Worm (Caenorhabditis elegans) whole organism, late embryonic: Measurements from ENCODE around the gene T02H6.6.
"Not testable (repeated sequence)": the region's sequence is repeated elsewhere in the genome, so short reads cannot be mapped to it uniquely, and the experiment has no call there.

Experiments used
- C38D4.7 ChIP-seq: fragments of 200-800 bp; sonication (Bioruptor generic); optimal IDR thresholded peaks from 2 replicates; lab custom pipeline; 2018; ENCODE audit warnings: mild to moderate bottlenecking, missing genetic modification characterization, moderate library complexity, missing compliant biosample characterization
- K09A11.1 ChIP-seq: sonication (generic microtip); optimal IDR thresholded peaks from 2 replicates; lab custom pipeline; 2017; ENCODE audit warnings: antibody characterized with exemption, mild to moderate bottlenecking, missing genetic modification characterization, missing compliant biosample characterization; ENCODE audit not compliant: insufficient read depth
- ama-1 ChIP-seq: fragments of 150-350 bp; optimal IDR thresholded peaks from 2 replicates; lab custom pipeline; 2014
- ceh-14 ChIP-seq: sonication (generic microtip); optimal IDR thresholded peaks from 2 replicates; lab custom pipeline; 2016; ENCODE audit warnings: missing genotype, missing genetic modification characterization, missing compliant biosample characterization
- ceh-22 ChIP-seq: sonication (generic microtip); optimal IDR thresholded peaks from 2 replicates; lab custom pipeline; 2017; ENCODE audit warnings: missing biosample characterization, missing genetic modification characterization
- ceh-48 ChIP-seq: sonication (generic microtip); optimal IDR thresholded peaks from 2 replicates; lab custom pipeline; 2016; ENCODE audit warnings: missing genetic modification characterization, inconsistent platforms, missing compliant biosample characterization
- ceh-9 ChIP-seq: sonication (generic microtip); optimal IDR thresholded peaks from 2 replicates; lab custom pipeline; 2016; ENCODE audit warnings: mild to moderate bottlenecking, missing genetic modification characterization, inconsistent platforms, missing compliant biosample characterization
- dve-1 ChIP-seq: sonication (generic microtip); optimal IDR thresholded peaks from 2 replicates; lab custom pipeline; 2017; ENCODE audit warnings: antibody characterized with exemption, mild to moderate bottlenecking, missing genetic modification characterization, missing compliant biosample characterization
- elt-2 ChIP-seq: sonication (generic microtip); optimal IDR thresholded peaks from 2 replicates; lab custom pipeline; 2016; ENCODE audit warnings: missing genetic modification reagents, missing genetic modification characterization, missing compliant biosample characterization
- elt-4 ChIP-seq: sonication (generic microtip); optimal IDR thresholded peaks from 2 replicates; lab custom pipeline; 2016; ENCODE audit warnings: missing genetic modification characterization, missing compliant biosample characterization
- fkh-10 ChIP-seq: fragments of 150-350 bp; optimal IDR thresholded peaks from 2 replicates; lab custom pipeline; 2014; ENCODE audit warnings: missing biosample characterization, missing genetic modification reagents, missing genetic modification characterization
- gmeb-2 ChIP-seq: sonication (generic microtip); optimal IDR thresholded peaks from 2 replicates; lab custom pipeline; 2016; ENCODE audit warnings: missing genetic modification characterization, inconsistent platforms, missing compliant biosample characterization
- hlh-13 ChIP-seq: fragments of 200-800 bp; sonication (Bioruptor generic); optimal IDR thresholded peaks from 2 replicates; lab custom pipeline; 2018; ENCODE audit warnings: mild to moderate bottlenecking, missing genetic modification characterization, missing compliant biosample characterization
- hlh-15 ChIP-seq: sonication (generic microtip); optimal IDR thresholded peaks from 2 replicates; lab custom pipeline; 2016; ENCODE audit warnings: missing genetic modification characterization, missing compliant biosample characterization
- hlh-8 ChIP-seq: sonication (generic microtip); optimal IDR thresholded peaks from 2 replicates; lab custom pipeline; 2016; ENCODE audit warnings: missing genotype, missing genetic modification characterization, missing compliant biosample characterization
- mec-3 ChIP-seq: sonication (generic microtip); optimal IDR thresholded peaks from 2 replicates; lab custom pipeline; 2016; ENCODE audit warnings: borderline replicate concordance, missing genetic modification characterization, missing compliant biosample characterization
- nfya-1 ChIP-seq: sonication (generic microtip); optimal IDR thresholded peaks from 2 replicates; lab custom pipeline; 2017; ENCODE audit warnings: missing genetic modification characterization, mild to moderate bottlenecking, missing compliant biosample characterization, antibody characterized with exemption, moderate library complexity
- nhr-232 ChIP-seq: sonication (generic microtip); optimal IDR thresholded peaks from 2 replicates; lab custom pipeline; 2016; ENCODE audit warnings: missing genetic modification characterization, missing compliant biosample characterization
- npax-4 ChIP-seq: sonication (generic microtip); optimal IDR thresholded peaks from 2 replicates; lab custom pipeline; 2016; ENCODE audit warnings: missing genetic modification characterization, missing compliant biosample characterization
- odd-2 ChIP-seq: sonication (generic microtip); optimal IDR thresholded peaks from 2 replicates; lab custom pipeline; 2017; ENCODE audit warnings: antibody characterized with exemption, mild to moderate bottlenecking, missing genetic modification characterization, missing compliant biosample characterization
- pag-3 ChIP-seq: sonication (generic microtip); optimal IDR thresholded peaks from 2 replicates; lab custom pipeline; 2016; ENCODE audit warnings: missing compliant biosample characterization, missing genetic modification characterization, borderline replicate concordance
- pax-1 ChIP-seq: fragments of 150-350 bp; optimal IDR thresholded peaks from 2 replicates; lab custom pipeline; 2014; ENCODE audit warnings: missing biosample characterization, missing genetic modification characterization
- pha-2 ChIP-seq: sonication (generic microtip); optimal IDR thresholded peaks from 2 replicates; lab custom pipeline; 2017; ENCODE audit warnings: mild to moderate bottlenecking, missing genetic modification characterization, missing compliant biosample characterization
- pqm-1 ChIP-seq: sonication (generic microtip); optimal IDR thresholded peaks from 2 replicates; lab custom pipeline; 2016; ENCODE audit warnings: missing genetic modification characterization, missing compliant biosample characterization
- pros-1 ChIP-seq: fragments of 150-350 bp; optimal IDR thresholded peaks from 2 replicates; lab custom pipeline; 2014; ENCODE audit warnings: missing biosample characterization, missing genetic modification reagents, missing genetic modification characterization
- ref-2 ChIP-seq: sonication (generic microtip); optimal IDR thresholded peaks from 2 replicates; lab custom pipeline; 2016; ENCODE audit warnings: missing genetic modification characterization, missing compliant biosample characterization
- sox-2 ChIP-seq: fragments of 200-800 bp; sonication (Bioruptor generic); IDR thresholded peaks from 2 replicates; pipeline ENCODE4 v1.3.6; 2022; ENCODE audit warnings: missing genetic modification reagents, missing genetic modification characterization, missing compliant biosample characterization
- syd-9 ChIP-seq: sonication (generic microtip); optimal IDR thresholded peaks from 2 replicates; lab custom pipeline; 2016; ENCODE audit warnings: mild to moderate bottlenecking, missing genetic modification characterization, moderate library complexity, missing compliant biosample characterization
- tbx-2 ChIP-seq: sonication (generic microtip); optimal IDR thresholded peaks from 2 replicates; lab custom pipeline; 2016; ENCODE audit warnings: missing genetic modification characterization, missing compliant biosample characterization
- unc-3 ChIP-seq, 2 experiments: fragments of 200-800 bp in 1 of 2; sonication (Bioruptor generic) in 1 of 2; sonication (generic microtip) in 1 of 2; conservative IDR thresholded peaks in 1 of 2; optimal IDR thresholded peaks in 1 of 2; 2 replicates each; pipeline versions ENCODE4 v1.3.6 to Lab custom; 2016 to 2022; ENCODE audit warnings: missing compliant biosample characterization in 2 of 2, missing genetic modification characterization in 2 of 2, missing genetic modification reagents in 1 of 2
- unc-42 ChIP-seq: sonication (generic microtip); optimal IDR thresholded peaks from 2 replicates; lab custom pipeline; 2016; ENCODE audit warnings: missing genotype, missing genetic modification characterization, missing compliant biosample characterization
- unc-55 ChIP-seq: sonication (generic microtip); optimal IDR thresholded peaks from 2 replicates; lab custom pipeline; 2017; ENCODE audit warnings: missing biosample characterization, missing genetic modification reagents, missing genetic modification characterization
- zip-5 ChIP-seq: sonication (generic microtip); optimal IDR thresholded peaks from 2 replicates; lab custom pipeline; 2016; ENCODE audit warnings: missing genetic modification characterization, missing compliant biosample characterization
- ztf-16 ChIP-seq: sonication (generic microtip); optimal IDR thresholded peaks from 2 replicates; lab custom pipeline; 2017; ENCODE audit warnings: missing genetic modification characterization, missing compliant biosample characterization

The T02H6.6 gene

DNA sequence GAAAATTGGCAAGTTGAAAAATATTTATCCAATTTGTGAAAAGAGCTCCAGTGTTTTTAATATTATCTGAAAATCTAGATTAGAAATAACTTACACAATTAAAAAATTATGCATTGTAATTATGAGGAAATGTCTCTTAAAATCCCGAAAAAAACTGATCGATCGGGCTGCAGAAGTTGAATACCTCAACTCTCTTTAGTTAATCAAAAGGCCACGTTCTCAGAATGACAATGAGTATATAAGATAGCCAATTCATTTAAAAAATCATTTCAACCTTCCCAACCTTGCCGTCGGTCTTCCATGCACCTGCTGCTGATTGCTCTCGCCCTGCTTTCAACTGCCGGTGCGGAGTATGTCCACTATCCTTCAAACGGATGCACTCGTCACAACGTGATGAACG is 6.2 kb downstream of the T02H6.6 start, which contains the start of gene T02H6.4:
T02H6.4 (plus strand) TSS at position 301 of the 400 bp plus-strand sequence.
- TF ChIP-seq nhr-232 (tag; lab: Kevin White, UChicago) = no peak
- no peak for TF ChIP-seq ref-2 (tag; lab: Kevin White, UChicago)
- no peak for TF ChIP-seq mec-3 (tag; lab: Kevin White, UChicago)
- TF ChIP-seq, all 69 proteins: peak for 0

DNA sequence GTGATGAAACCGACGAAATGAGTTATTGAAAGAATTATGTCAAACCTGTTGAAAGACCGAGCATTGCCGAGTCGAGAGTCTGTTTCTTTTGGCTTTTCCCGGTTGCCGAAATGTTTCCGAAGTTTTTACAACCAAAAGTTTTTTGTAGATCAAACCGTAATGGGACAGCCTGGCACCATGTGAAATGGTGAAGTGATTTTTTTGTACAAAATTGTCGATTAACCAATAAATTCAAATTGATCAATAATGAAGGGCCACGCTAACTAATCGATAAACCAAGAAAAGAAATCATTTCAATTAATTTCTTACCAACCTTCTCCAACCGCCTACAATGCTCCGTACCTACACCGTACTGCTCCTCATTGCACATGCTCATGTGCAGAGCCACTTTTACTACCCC is 8.0 kb downstream of the T02H6.6 start, which contains the start of gene T02H6.3:
T02H6.3 (plus strand) TSS at position 301 of the 400 bp plus-strand sequence.
- TF ChIP-seq zip-5 (tag; lab: Kevin White, UChicago) = no peak
- TF ChIP-seq syd-9 = no peak
- no peak for TF ChIP-seq ceh-9 (tag; lab: Kevin White, UChicago)
- TF ChIP-seq pha-2 (tag; lab: Kevin White, UChicago) = no peak
- no peak for TF ChIP-seq hlh-15
- TF ChIP-seq pqm-1 (tag; lab: Kevin White, UChicago) = no peak
- TF ChIP-seq pros-1 (tag; lab: Kevin White, UChicago) = no peak
- no peak for TF ChIP-seq K09A11.1 (tag; lab: Kevin White, UChicago)
- TF ChIP-seq C38D4.7 (GFP tag; lab: Kevin White, UChicago) = no peak
- TF ChIP-seq ceh-22 (tag; lab: Kevin White, UChicago) = no peak
- no peak for TF ChIP-seq hlh-13 (GFP tag; lab: Kevin White, UChicago)
- no peak for TF ChIP-seq elt-2 (tag; lab: Kevin White, UChicago)
- TF ChIP-seq ama-1 (lab: Kevin White, UChicago) = no peak
- TF ChIP-seq nfya-1 (tag; lab: Kevin White, UChicago) = no peak
- no peak for TF ChIP-seq unc-55 (GFP tag; lab: Kevin White, UChicago)
- TF ChIP-seq ztf-16 = no peak
- TF ChIP-seq pag-3 (tag; lab: Kevin White, UChicago) = no peak
- no peak for TF ChIP-seq ceh-48 (tag; lab: Kevin White, UChicago)

DNA sequence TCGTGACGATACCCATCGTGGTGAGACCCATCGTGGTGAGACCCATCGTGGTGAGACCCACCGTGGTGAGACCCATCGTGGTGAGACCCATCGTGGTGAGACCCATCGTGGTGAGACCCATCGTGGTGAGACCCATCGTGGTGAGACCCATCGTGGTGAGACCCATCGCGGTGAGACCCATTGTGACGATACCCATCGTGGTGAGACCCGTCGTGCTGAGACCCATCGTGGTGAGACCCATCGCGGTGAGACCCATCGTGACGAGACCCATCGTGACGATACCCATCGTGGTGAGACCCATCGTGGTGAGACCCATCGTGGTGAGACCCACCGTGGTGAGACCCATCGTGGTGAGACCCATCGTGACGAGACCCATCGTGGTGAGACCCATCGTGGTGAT is 11.5 kb downstream of the T02H6.6 start:
- TF ChIP-seq unc-3 (GFP tag; conservative IDR thresholded peaks at IDR 0.05; lab: Robert Waterston, UW) = 0 out of 2 replicates have a peak, but pooled peaks have one; percentile 8
- not testable (repeated sequence) for TF ChIP-seq unc-3 (tag; optimal IDR thresholded peaks at IDR 0.05; lab: Kevin White, UChicago)

DNA sequence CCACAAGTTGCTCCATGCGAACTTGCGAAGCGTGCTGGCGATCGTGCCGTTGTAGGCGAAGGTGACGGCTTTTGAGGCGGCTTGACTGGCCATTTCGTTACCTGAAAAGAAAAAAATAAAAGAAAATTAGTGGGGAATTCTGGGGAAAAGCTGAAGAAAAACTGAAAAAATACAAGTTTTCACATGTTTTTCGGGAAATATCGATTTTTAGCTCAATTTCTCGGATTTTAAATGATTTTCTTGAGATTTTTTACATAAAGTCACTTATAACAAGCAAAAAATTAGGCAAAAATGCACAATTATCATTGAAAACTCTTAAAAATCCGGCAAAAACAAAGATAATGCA is 17.4 kb downstream of the T02H6.6 start, which contains the start of gene T02H6.11:
T02H6.11 (minus strand) TSS at position 101 of the 346 bp plus-strand sequence.
- TF ChIP-seq sox-2 (GFP tag; lab: Robert Waterston, UW) = no peak
- no peak for TF ChIP-seq pax-1
- TF ChIP-seq tbx-2 (tag; lab: Kevin White, UChicago) = no peak
- TF ChIP-seq elt-4 = no peak
- TF ChIP-seq fkh-10 = no peak
- TF ChIP-seq hlh-8 (tag; lab: Kevin White, UChicago) = no peak
- no peak for TF ChIP-seq unc-42 (tag; lab: Kevin White, UChicago)
- TF ChIP-seq npax-4 (tag; lab: Kevin White, UChicago) = no peak
- TF ChIP-seq dve-1 (tag; lab: Kevin White, UChicago) = no peak
- no peak for TF ChIP-seq pqm-1 (tag; lab: Kevin White, UChicago)
- no peak for TF ChIP-seq gmeb-2
- TF ChIP-seq ama-1 (lab: Kevin White, UChicago) = no peak
- TF ChIP-seq odd-2 (tag; lab: Kevin White, UChicago) = no peak
- no peak for TF ChIP-seq ceh-14 (tag; lab: Kevin White, UChicago)
